Fruit fly (Drosophila melanogaster): ENCODE measurements around the gene Trim9.

DNA sequence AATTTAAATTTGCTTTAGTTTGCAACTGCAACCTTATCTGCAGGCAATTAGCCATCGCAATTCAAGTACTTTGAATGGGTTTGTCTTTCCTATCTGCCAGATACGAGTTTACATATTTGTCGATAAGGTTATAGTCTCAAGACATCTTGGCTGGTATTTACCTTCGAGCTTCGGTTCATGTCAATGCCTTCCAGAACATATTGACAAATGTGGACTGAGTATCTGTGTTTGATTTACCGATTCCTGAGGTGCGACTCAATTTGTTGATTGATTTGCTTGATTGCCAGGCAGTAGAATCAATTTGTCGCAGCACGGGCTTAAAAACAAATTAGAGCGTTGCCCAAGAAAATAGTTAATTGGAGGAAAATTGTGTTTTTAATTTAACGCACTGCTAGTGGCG, 8.1 kb downstream of the Trim9 start:
- no peak for TF ChIP-seq h (optimal IDR thresholded peaks at IDR 0.05)
- TF ChIP-seq insv (optimal IDR thresholded peaks at IDR 0.05), result no peak
- no peak for TF ChIP-seq psq (optimal IDR thresholded peaks at IDR 0.05)
- TF ChIP-seq ttk (optimal IDR thresholded peaks at IDR 0.05), result no peak
